3 fruit fly cellular contexts compared by ENCODE assay signal in genomic region chr3R:5390095-5390663, dm6.
TF ChIP-seq lines count a peak whose summit lies in the region.

No protein-coding gene starts in this region.

- TF ChIP-seq CTCF in whole organism, embryonic (GFP tag; optimal IDR thresholded peaks at IDR 0.05; lab: Kevin White, UChicago), result no peak

TF ChIP-seq in whole organism, embryonic, 481 proteins besides CTCF, POLR2A, EP300 and RAD21:
- TF ChIP-seq CG12769 (tag; optimal IDR thresholded peaks at IDR 0.05; lab: Kevin White, UChicago) (peak; percentile 54), nom (GFP tag; optimal IDR thresholded peaks at IDR 0.05; lab: Kevin White, UChicago) (peak; percentile 33), chinmo (GFP tag; IDR thresholded peaks at IDR 0.05; lab: Robert Waterston, UW; ENCODE audit: partially characterized antibody) (no peak), Rfx (GFP tag; IDR thresholded peaks at IDR 0.05; lab: Robert Waterston, UW) (peak; percentile 15; the same call in 1 of the 2 replicates), CG6272 (GFP tag; IDR thresholded peaks at IDR 0.05; lab: Robert Waterston, UW) (no peak), Drgx (GFP tag; IDR thresholded peaks at IDR 0.05; lab: Robert Waterston, UW) (0 out of 2 replicates have a peak, but pooled peaks have one; percentile 7), CG11093 (GFP tag; IDR thresholded peaks at IDR 0.05; lab: Robert Waterston, UW) (0 out of 3 replicates have a peak, but pooled peaks have one; percentile 14), grn (GFP tag; optimal IDR thresholded peaks at IDR 0.05; lab: Kevin White, UChicago) (peak; percentile 29), Ets65A (GFP tag; lab: Kevin White, UChicago) (peak; percentile 55), CG6175 (GFP tag; IDR thresholded peaks at IDR 0.05; lab: Robert Waterston, UW) (peak; percentile 53; the same call in 1 of the 3 replicates)

TF ChIP-seq in whole organism, prepupa, 60 proteins besides CTCF, POLR2A, EP300 and RAD21:
- TF ChIP-seq eg (GFP tag; IDR thresholded peaks at IDR 0.05; lab: Robert Waterston, UW), result 0 out of 3 replicates have a peak, but pooled peaks have one; percentile 23
- peak; percentile 41 for TF ChIP-seq Lpt (GFP tag; optimal IDR thresholded peaks at IDR 0.05; lab: Kevin White, UChicago)
- peak in 1 of 2 experiments; percentile 58 for TF ChIP-seq ss (GFP tag; optimal IDR thresholded peaks at IDR 0.05; lab: Kevin White, UChicago)
- TF ChIP-seq Met (GFP tag; optimal IDR thresholded peaks at IDR 0.05; lab: Kevin White, UChicago), result no peak
- no peak for TF ChIP-seq Eip75B (GFP tag; optimal IDR thresholded peaks at IDR 0.05; lab: Kevin White, UChicago)
- TF ChIP-seq Eip78C (GFP tag; lab: Kevin White, UChicago), result peak; percentile 40
- no peak for TF ChIP-seq CG10669 (GFP tag; optimal IDR thresholded peaks at IDR 0.05; lab: Kevin White, UChicago)
- TF ChIP-seq CG1621 (tag; optimal IDR thresholded peaks at IDR 0.05; lab: Kevin White, UChicago), result peak; percentile 54

TF ChIP-seq in whole organism, pupa, 21 proteins besides CTCF, POLR2A, EP300 and RAD21:
- TF ChIP-seq CG10348 (GFP tag; IDR thresholded peaks at IDR 0.05; lab: Robert Waterston, UW) (0 out of 2 replicates have a peak, but pooled peaks have one; percentile 21), CG14655 (GFP tag; optimal IDR thresholded peaks at IDR 0.05; lab: Kevin White, UChicago) (no peak), CG9948 (tag; optimal IDR thresholded peaks at IDR 0.05; lab: Kevin White, UChicago) (no peak), EcR (GFP tag; optimal IDR thresholded peaks at IDR 0.05; lab: Kevin White, UChicago) (peak; percentile 82), CG13204 (GFP tag; optimal IDR thresholded peaks at IDR 0.05; lab: Kevin White, UChicago) (peak; percentile 40), rn (GFP tag; IDR thresholded peaks at IDR 0.05; lab: Robert Waterston, UW) (no peak), CG17806 (tag; optimal IDR thresholded peaks at IDR 0.05; lab: Kevin White, UChicago) (no peak), D1 (tag; optimal IDR thresholded peaks at IDR 0.05; lab: Kevin White, UChicago) (no peak), CG8301 (tag; optimal IDR thresholded peaks at IDR 0.05; lab: Kevin White, UChicago) (no peak), fd96Ca (GFP tag; IDR thresholded peaks at IDR 0.05; lab: Robert Waterston, UW) (no peak)

Comparison
In these comparisons a context has a peak if more than half of its experiments do, and no peak if none do; other contexts are left out.
1. Of the 7 proteins assayed by ChIP-seq in both whole organism, embryonic and whole organism, prepupa: peak only in whole organism, embryonic: none; only in whole organism, prepupa: Lpt; in both: none; in neither: 6.